Fruit fly (Drosophila melanogaster): ENCODE results near the gene CG33648.

dm6 chr2L:14546629-14547366, 22.7 kb downstream of the CG33648 start:
- TF ChIP-seq CTCF (optimal IDR thresholded peaks at IDR 0.05) (no peak), CG8478 (optimal IDR thresholded peaks at IDR 0.05) (no peak)

Data from S2 (cell line).